Worm (Caenorhabditis elegans): ENCODE data around the gene K02E10.7.
A peak's percentile ranks its signal among the peaks of the same experiment; 100 is the strongest.

The K02E10.7 gene

DNA sequence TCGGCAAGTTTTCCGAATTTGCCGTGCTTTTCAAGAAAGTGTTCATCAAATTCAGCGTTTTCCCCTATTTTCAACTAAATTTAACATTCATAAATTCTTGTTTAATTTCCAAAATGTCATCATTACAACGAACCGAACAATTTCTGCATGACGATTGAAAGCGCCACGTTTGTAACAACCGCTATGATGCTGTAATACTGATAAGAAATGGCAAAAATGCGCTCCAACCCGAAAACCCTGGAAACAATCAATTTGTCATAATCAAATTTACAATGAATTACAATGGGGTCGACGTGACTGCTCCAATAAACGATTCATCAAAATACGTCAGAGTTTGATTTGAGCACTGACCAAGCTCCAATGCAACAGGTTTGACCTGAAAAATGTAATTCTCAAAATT is 36.3 kb upstream of the K02E10.7 start:
- TF ChIP-seq nhr-12 (tag; optimal IDR thresholded peaks at IDR 0.05): no peak
- TF ChIP-seq tbx-8 (GFP tag; optimal IDR thresholded peaks at IDR 0.05): no peak
- TF ChIP-seq lin-13 (tag; optimal IDR thresholded peaks at IDR 0.05): no peak
- no peak for TF ChIP-seq mab-5 (tag; optimal IDR thresholded peaks at IDR 0.05)
- TF ChIP-seq lin-32 (GFP tag; optimal IDR thresholded peaks at IDR 0.05): no peak
- no peak for TF ChIP-seq mls-2 (tag; optimal IDR thresholded peaks at IDR 0.05)
- TF ChIP-seq sptf-1 (tag; optimal IDR thresholded peaks at IDR 0.05): no peak
- no peak for TF ChIP-seq snpc-4 (tag; optimal IDR thresholded peaks at IDR 0.05)
- no peak for TF ChIP-seq nhr-237 (tag; optimal IDR thresholded peaks at IDR 0.05)
- TF ChIP-seq ztf-11 (tag; optimal IDR thresholded peaks at IDR 0.05): no peak
- TF ChIP-seq bed-3 (GFP tag; optimal IDR thresholded peaks at IDR 0.05): no peak
- TF ChIP-seq unc-62 (GFP tag; optimal IDR thresholded peaks at IDR 0.05): no peak
- no peak for TF ChIP-seq sem-2 (GFP tag; optimal IDR thresholded peaks at IDR 0.05)
- no peak for TF ChIP-seq nhr-28 (tag; optimal IDR thresholded peaks at IDR 0.05)
- no peak for TF ChIP-seq ceh-83 (GFP tag; optimal IDR thresholded peaks at IDR 0.05)

DNA sequence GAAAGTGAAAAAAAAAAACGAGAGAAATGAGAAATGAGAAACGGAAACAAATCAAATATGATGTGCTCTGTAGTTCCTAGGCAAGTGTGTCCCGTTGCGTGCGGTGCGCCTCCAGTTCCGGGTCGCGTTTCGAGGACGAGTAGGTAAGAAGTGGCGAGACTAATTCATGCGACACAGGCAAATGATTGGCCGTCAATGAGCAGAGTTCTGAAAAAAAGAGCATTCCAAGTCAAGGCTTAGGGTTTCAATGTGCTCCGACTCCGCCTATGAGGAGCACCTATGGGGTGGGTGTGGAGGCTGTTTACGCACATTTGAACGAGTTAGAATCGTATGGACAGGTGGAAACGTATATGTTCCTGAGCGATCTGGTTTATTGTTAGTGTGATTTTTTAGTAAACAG is 35.0 kb upstream of the K02E10.7 start:
- TF ChIP-seq ces-1 (GFP tag; optimal IDR thresholded peaks at IDR 0.05) (no peak), ham-2 (GFP tag; optimal IDR thresholded peaks at IDR 0.05) (no peak), sptf-1 (tag; optimal IDR thresholded peaks at IDR 0.05) (no peak), tbx-8 (GFP tag; optimal IDR thresholded peaks at IDR 0.05) (no peak)

DNA sequence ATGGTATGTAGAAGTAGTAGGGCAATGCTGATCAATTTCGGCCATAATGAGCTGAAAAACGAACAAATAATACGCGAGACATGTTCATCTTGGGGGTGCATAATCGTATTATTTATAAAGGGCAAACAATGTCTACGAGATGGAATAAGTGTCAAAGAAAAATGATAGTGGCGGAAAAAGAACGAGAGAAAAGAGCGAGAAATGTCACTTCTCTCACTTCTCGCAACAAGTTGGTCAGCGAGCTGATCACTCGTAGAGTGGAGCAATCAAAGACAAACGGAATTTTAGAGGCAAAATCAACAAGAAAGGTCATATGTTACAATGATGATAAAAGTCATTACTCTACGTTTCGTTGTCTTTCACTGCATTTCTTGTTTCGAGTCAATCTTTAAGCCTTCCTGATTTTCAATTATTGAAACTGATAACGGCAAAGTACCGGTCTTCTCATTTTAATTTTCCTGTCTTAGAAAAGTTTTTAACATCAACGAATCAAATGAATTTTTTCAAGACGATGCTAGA is 32.7 kb upstream of the K02E10.7 start, which contains the start of gene F52H2.3:
Gene F52H2.3, minus strand, starts transcription at position 51 of the 519 bp plus-strand sequence.
- TF ChIP-seq mep-1 (tag; optimal IDR thresholded peaks at IDR 0.05) (no peak), ztf-11 (tag; optimal IDR thresholded peaks at IDR 0.05) (no peak), nhr-12 (tag; optimal IDR thresholded peaks at IDR 0.05) (no peak), nhr-237 (tag; optimal IDR thresholded peaks at IDR 0.05) (no peak), hlh-1 (tag; optimal IDR thresholded peaks at IDR 0.05) (no peak), ces-1 (GFP tag; optimal IDR thresholded peaks at IDR 0.05) (no peak)

DNA sequence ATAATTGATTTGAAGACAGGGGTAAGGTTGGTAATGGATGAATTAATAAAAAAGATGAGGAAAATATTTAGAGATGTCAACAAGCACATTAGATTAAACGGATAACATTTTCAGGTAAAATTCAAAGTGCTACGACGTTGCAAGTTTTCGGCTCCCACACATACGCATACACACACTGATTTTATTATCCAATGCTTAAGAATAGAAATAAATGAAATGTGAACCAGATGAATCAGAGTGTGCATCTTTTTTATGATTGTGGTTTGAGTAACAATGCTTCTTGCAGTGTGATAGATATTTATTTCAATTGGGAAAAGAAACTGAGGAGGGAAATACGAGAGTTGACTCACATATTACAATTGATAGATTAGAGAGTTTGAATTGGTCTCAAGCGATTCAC is 30.4 kb upstream of the K02E10.7 start:
- no peak for TF ChIP-seq elt-3 (tag; optimal IDR thresholded peaks at IDR 0.05)
- no peak for TF ChIP-seq nhr-28 (tag; optimal IDR thresholded peaks at IDR 0.05)
- TF ChIP-seq tbx-8 (GFP tag; optimal IDR thresholded peaks at IDR 0.05): no peak
- no peak for TF ChIP-seq lsy-2 (tag; optimal IDR thresholded peaks at IDR 0.05)
- no peak for TF ChIP-seq ces-1 (GFP tag; optimal IDR thresholded peaks at IDR 0.05)
- TF ChIP-seq nhr-76 (tag; optimal IDR thresholded peaks at IDR 0.05): no peak
- no peak for TF ChIP-seq cnd-1 (tag; optimal IDR thresholded peaks at IDR 0.05)
- TF ChIP-seq bed-3 (GFP tag; optimal IDR thresholded peaks at IDR 0.05): no peak
- TF ChIP-seq blmp-1 (tag; optimal IDR thresholded peaks at IDR 0.05): no peak
- TF ChIP-seq unc-120 (tag; optimal IDR thresholded peaks at IDR 0.05; ENCODE audit: poor library complexity, severe bottlenecking): no peak
- no peak for TF ChIP-seq lin-13 (tag; optimal IDR thresholded peaks at IDR 0.05)
- TF ChIP-seq zip-8 (tag; optimal IDR thresholded peaks at IDR 0.05): no peak
- TF ChIP-seq ham-2 (GFP tag; optimal IDR thresholded peaks at IDR 0.05): no peak

DNA sequence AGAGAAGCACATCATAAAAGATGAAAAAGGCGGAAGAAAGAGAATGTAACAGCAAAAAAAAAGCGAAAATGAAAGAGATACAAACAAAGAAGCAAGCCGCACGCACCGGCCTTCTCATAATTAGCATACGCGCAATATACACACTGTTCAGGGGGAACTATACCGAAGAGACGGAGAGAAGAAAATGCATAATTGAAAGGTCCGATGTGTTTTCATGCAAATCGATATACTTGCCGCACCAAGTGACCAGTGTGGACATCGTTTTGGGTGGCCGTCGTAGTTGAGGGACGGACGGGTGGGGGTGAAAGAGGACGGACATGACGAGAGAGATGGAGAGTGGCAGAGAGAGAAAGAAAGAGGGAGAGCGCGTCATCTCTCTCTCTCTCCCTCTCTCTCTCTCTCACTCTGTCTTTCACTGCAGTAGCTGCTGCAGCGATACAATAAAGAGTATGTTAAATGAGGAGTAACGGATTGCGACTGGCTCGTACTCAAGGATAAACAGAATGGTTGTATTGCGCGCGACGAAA is 28.0 kb upstream of the K02E10.7 start:
- TF ChIP-seq ceh-83 (GFP tag; optimal IDR thresholded peaks at IDR 0.05): peak; percentile 60
- TF ChIP-seq unc-120 (tag; optimal IDR thresholded peaks at IDR 0.05; ENCODE audit: poor library complexity, severe bottlenecking): peak; percentile 45
- TF ChIP-seq mls-2 (tag; optimal IDR thresholded peaks at IDR 0.05): peak; percentile 85
- no peak for TF ChIP-seq sem-2 (GFP tag; optimal IDR thresholded peaks at IDR 0.05)
- peak; percentile 47 for TF ChIP-seq M03D4.4 (tag; optimal IDR thresholded peaks at IDR 0.05)
- peak; percentile 86 for TF ChIP-seq ham-2 (GFP tag; optimal IDR thresholded peaks at IDR 0.05)
- peak; percentile 42 for TF ChIP-seq nhr-237 (tag; optimal IDR thresholded peaks at IDR 0.05)
- TF ChIP-seq ces-1 (GFP tag; optimal IDR thresholded peaks at IDR 0.05): peak; percentile 89
- no peak for TF ChIP-seq nhr-28 (tag; optimal IDR thresholded peaks at IDR 0.05)
- no peak for TF ChIP-seq elt-1 (tag; optimal IDR thresholded peaks at IDR 0.05; ENCODE audit: borderline replicate concordance, insufficient read depth)
- TF ChIP-seq cnd-1 (tag; optimal IDR thresholded peaks at IDR 0.05): peak; percentile 74
- TF ChIP-seq flh-1 (GFP tag; optimal IDR thresholded peaks at IDR 0.05): no peak
- TF ChIP-seq nhr-12 (tag; optimal IDR thresholded peaks at IDR 0.05): no peak
- peak; percentile 67 for TF ChIP-seq mep-1 (tag; optimal IDR thresholded peaks at IDR 0.05)
- TF ChIP-seq lin-13 (tag; optimal IDR thresholded peaks at IDR 0.05): peak; percentile 81
- peak; percentile 68 for TF ChIP-seq hlh-1 (tag; optimal IDR thresholded peaks at IDR 0.05)
- peak; percentile 88 for TF ChIP-seq ztf-11 (tag; optimal IDR thresholded peaks at IDR 0.05)
- peak; percentile 77 for TF ChIP-seq sptf-1 (tag; optimal IDR thresholded peaks at IDR 0.05)
- TF ChIP-seq mab-5 (tag; optimal IDR thresholded peaks at IDR 0.05): no peak
- TF ChIP-seq unc-39 (tag; optimal IDR thresholded peaks at IDR 0.05): no peak
- peak; percentile 95 for TF ChIP-seq unc-62 (GFP tag; optimal IDR thresholded peaks at IDR 0.05)
- no peak for TF ChIP-seq zip-8 (tag; optimal IDR thresholded peaks at IDR 0.05)
- TF ChIP-seq pha-4 (tag; optimal IDR thresholded peaks at IDR 0.05): peak; percentile 78
- peak; percentile 72 for TF ChIP-seq drap-1 (GFP tag; optimal IDR thresholded peaks at IDR 0.05)
- TF ChIP-seq nhr-76 (tag; optimal IDR thresholded peaks at IDR 0.05): no peak
- TF ChIP-seq elt-3 (tag; optimal IDR thresholded peaks at IDR 0.05): no peak
- TF ChIP-seq ceh-43 (GFP tag; optimal IDR thresholded peaks at IDR 0.05): no peak
- peak; percentile 73 for TF ChIP-seq ceh-39 (tag; optimal IDR thresholded peaks at IDR 0.05)
- no peak for TF ChIP-seq bed-3 (GFP tag; optimal IDR thresholded peaks at IDR 0.05)
- peak; percentile 86 for TF ChIP-seq blmp-1 (tag; optimal IDR thresholded peaks at IDR 0.05)
- peak; percentile 95 for TF ChIP-seq nhr-2 (tag; optimal IDR thresholded peaks at IDR 0.05)
- peak; percentile 61 for TF ChIP-seq lsy-2 (tag; optimal IDR thresholded peaks at IDR 0.05)

All from whole organism, mixed stage, embryonic.